Fruit fly (Drosophila melanogaster) whole organism, embryonic: Measurements from ENCODE around the gene CG1896.

Experiments
- Abd-B ChIP-seq: fragments of 200-800 bp; sonication (Bioruptor generic); optimal IDR thresholded peaks from 2 replicates; lab custom pipeline; 2018; ENCODE audit warnings: missing biosample characterization, mild to moderate bottlenecking, missing genetic modification characterization, moderate library complexity
- Atf-2 ChIP-seq: fragments of 200-800 bp; sonication (Bioruptor generic); optimal IDR thresholded peaks from 2 replicates; lab custom pipeline; 2016; ENCODE audit warnings: missing biosample characterization, missing genetic modification characterization
- BtbVII ChIP-seq: fragments of 200-800 bp; sonication (Bioruptor generic); optimal IDR thresholded peaks from 3 replicates; lab custom pipeline; 2017; ENCODE audit warnings: missing biosample characterization, mild to moderate bottlenecking, missing genetic modification characterization
- CG1024 ChIP-seq: fragments of 200-800 bp; sonication (Bioruptor generic); IDR thresholded peaks from 2 replicates; pipeline ENCODE4 v1.3.6; 2022; ENCODE audit warnings: missing biosample characterization, missing genetic modification characterization
- CG10274 ChIP-seq: fragments of 200-800 bp; sonication (Bioruptor generic); optimal IDR thresholded peaks from 3 replicates; lab custom pipeline; 2017; ENCODE audit warnings: missing biosample characterization, mild to moderate bottlenecking, missing genetic modification characterization
- CG12299 ChIP-seq: fragments of 200-800 bp; sonication (Bioruptor generic); optimal IDR thresholded peaks from 2 replicates; lab custom pipeline; 2018; ENCODE audit warnings: missing biosample characterization, mild to moderate bottlenecking, missing genetic modification characterization
- CG14667 ChIP-seq: fragments of 200-800 bp; sonication (Bioruptor generic); IDR thresholded peaks from 2 replicates; pipeline ENCODE4 v1.3.6; 2022; ENCODE audit warnings: missing biosample characterization, missing genetic modification characterization
- CG17186 ChIP-seq: fragments of 200-800 bp; sonication (Bioruptor generic); optimal IDR thresholded peaks from 3 replicates; lab custom pipeline; 2017; ENCODE audit warnings: missing biosample characterization, missing genetic modification reagents, missing genetic modification characterization
- CG2202 ChIP-seq: fragments of 200-800 bp; sonication (Bioruptor generic); optimal IDR thresholded peaks from 2 replicates; lab custom pipeline; 2018; ENCODE audit warnings: missing biosample characterization, mild to moderate bottlenecking, missing genetic modification characterization
- CG30020 ChIP-seq: fragments of 200-800 bp; optimal IDR thresholded peaks from 2 replicates; lab custom pipeline; 2019; ENCODE audit warnings: missing biosample characterization, mild to moderate bottlenecking, missing genetic modification characterization, moderate library complexity
- CG32767 ChIP-seq: fragments of 200-800 bp; sonication (Bioruptor generic); IDR thresholded peaks from 2 replicates; pipeline ENCODE4 v1.3.6; 2022; ENCODE audit warnings: missing biosample characterization, missing genetic modification characterization
- CG3726 ChIP-seq: fragments of 200-800 bp; sonication (Bioruptor generic); IDR thresholded peaks from 3 replicates; pipeline ENCODE4, ENCODE4 v1.3.6; 2022; ENCODE audit warnings: missing biosample characterization, missing genetic modification characterization
- CG6254 ChIP-seq: fragments of 200-800 bp; sonication (Bioruptor generic); optimal IDR thresholded peaks from 3 replicates; lab custom pipeline; 2017; ENCODE audit warnings: mild to moderate bottlenecking, missing biosample characterization, missing genetic modification reagents, missing genetic modification characterization
- CG7372 ChIP-seq: fragments of 200-800 bp; sonication (Bioruptor generic); IDR thresholded peaks from 2 replicates; pipeline ENCODE4 v1.3.6; 2022; ENCODE audit warnings: missing biosample characterization, missing genetic modification characterization
- CG8290 ChIP-seq, 3 experiments: fragments of 200-800 bp; sonication (Bioruptor generic); optimal IDR thresholded peaks; 2 replicates each; lab custom pipeline; 2016 to 2019; ENCODE audit warnings: missing biosample characterization in 3 of 3, missing genetic modification characterization in 3 of 3, mild to moderate bottlenecking in 2 of 3, moderate library complexity in 1 of 3
- CG9797 ChIP-seq: fragments of 200-800 bp; sonication (Bioruptor generic); optimal IDR thresholded peaks from 3 replicates; lab custom pipeline; 2018; ENCODE audit warnings: missing biosample characterization, mild to moderate bottlenecking, missing genetic modification characterization
- Dref ChIP-seq: fragments of 200-800 bp; sonication (Bioruptor generic); IDR thresholded peaks from 2 replicates; pipeline ENCODE4 v1.3.6; 2022; ENCODE audit warnings: missing biosample characterization, missing genetic modification characterization
- HHEX ChIP-seq: fragments of 200-800 bp; sonication (Bioruptor generic); optimal IDR thresholded peaks from 3 replicates; lab custom pipeline; 2017; ENCODE audit warnings: missing biosample characterization, mild to moderate bottlenecking, missing genetic modification characterization, missing genetic modification reagents
- HLH54F ChIP-seq: fragments of 200-800 bp; sonication (Bioruptor generic); optimal IDR thresholded peaks from 3 replicates; lab custom pipeline; 2016; ENCODE audit warnings: missing biosample characterization, missing genetic modification characterization
- Hr78 ChIP-seq, 2 experiments: fragments of 200-800 bp in 1 of 2; fragments of >200 bp in 1 of 2; sonication (Bioruptor generic) in 1 of 2; optimal IDR thresholded peaks; 2 replicates each; lab custom pipeline; 2017 to 2019; ENCODE audit warnings: missing biosample characterization in 2 of 2, missing genetic modification characterization in 2 of 2, mild to moderate bottlenecking in 1 of 2, moderate library complexity in 1 of 2
- Hsf ChIP-seq: fragments of 200-800 bp; sonication (Bioruptor generic); optimal IDR thresholded peaks from 3 replicates; lab custom pipeline; 2016; ENCODE audit warnings: missing biosample characterization, missing genetic modification characterization
- Max ChIP-seq: fragments of 200-800 bp; sonication (Bioruptor generic); optimal IDR thresholded peaks from 2 replicates; lab custom pipeline; 2016; ENCODE audit warnings: missing biosample characterization, mild to moderate bottlenecking, missing genetic modification characterization
- Opbp ChIP-seq: fragments of 200-800 bp; sonication (Bioruptor generic); IDR thresholded peaks from 3 replicates; pipeline ENCODE4 v1.3.6; 2022; ENCODE audit warnings: missing biosample characterization, missing genetic modification characterization; ENCODE audit not compliant: partially characterized antibody
- PHDP ChIP-seq: fragments of 200-800 bp; sonication (Bioruptor generic); optimal IDR thresholded peaks from 3 replicates; lab custom pipeline; 2018; ENCODE audit warnings: missing biosample characterization, mild to moderate bottlenecking, missing genetic modification characterization, moderate library complexity
- Side ChIP-seq: fragments of 200-800 bp; sonication (Bioruptor generic); optimal IDR thresholded peaks from 2 replicates; lab custom pipeline; 2016; ENCODE audit warnings: missing biosample characterization, missing genetic modification characterization
- Xbp1 ChIP-seq: fragments of 200-800 bp; sonication (Bioruptor generic); optimal IDR thresholded peaks from 3 replicates; lab custom pipeline; 2016; ENCODE audit warnings: missing biosample characterization, mild to moderate bottlenecking, missing genetic modification characterization
- br ChIP-seq: fragments of >200 bp; optimal IDR thresholded peaks from 2 replicates; lab custom pipeline; 2017
- crc ChIP-seq: fragments of 200-800 bp; sonication (Bioruptor generic); optimal IDR thresholded peaks from 2 replicates; lab custom pipeline; 2016; ENCODE audit warnings: missing biosample characterization, missing genetic modification characterization
- disco-r ChIP-seq: fragments of 200-800 bp; sonication (Bioruptor generic); optimal IDR thresholded peaks from 2 replicates; lab custom pipeline; 2016; ENCODE audit warnings: missing biosample characterization, missing genetic modification characterization
- ewg ChIP-seq: fragments of 200-800 bp; sonication (Bioruptor generic); optimal IDR thresholded peaks from 3 replicates; lab custom pipeline; 2017; ENCODE audit warnings: mild to moderate bottlenecking, missing biosample characterization, missing genetic modification reagents, missing genetic modification characterization
- eyg ChIP-seq: fragments of 200-800 bp; sonication (Bioruptor generic); optimal IDR thresholded peaks from 3 replicates; lab custom pipeline; 2016; ENCODE audit warnings: missing biosample characterization, missing genetic modification characterization
- gro ChIP-seq: fragments of 200-800 bp; sonication (Bioruptor generic); optimal IDR thresholded peaks from 2 replicates; lab custom pipeline; 2016; ENCODE audit warnings: missing biosample characterization, missing genetic modification characterization
- ken ChIP-seq: fragments of 200-800 bp; sonication (Bioruptor generic); IDR thresholded peaks from 3 replicates; pipeline ENCODE4 v1.3.6; 2022; ENCODE audit warnings: missing biosample characterization, missing genetic modification characterization
- klu ChIP-seq: fragments of 200-800 bp; sonication (Bioruptor generic); IDR thresholded peaks from 2 replicates; pipeline ENCODE4 v1.3.6; 2022; ENCODE audit warnings: missing biosample characterization, missing genetic modification characterization
- mam ChIP-seq: fragments of 200-800 bp; sonication (Bioruptor generic); optimal IDR thresholded peaks from 3 replicates; lab custom pipeline; 2016; ENCODE audit warnings: missing biosample characterization, missing genetic modification characterization
- mirr ChIP-seq: fragments of 200-800 bp; sonication (Bioruptor generic); optimal IDR thresholded peaks from 3 replicates; lab custom pipeline; 2018; ENCODE audit warnings: missing biosample characterization, mild to moderate bottlenecking, missing genetic modification characterization
- onecut ChIP-seq: fragments of 200-800 bp; sonication (Bioruptor generic); IDR thresholded peaks from 2 replicates; pipeline ENCODE4 v1.3.6; 2022; ENCODE audit warnings: missing biosample characterization, missing genetic modification characterization
- pan ChIP-seq, 4 experiments: fragments of >200 bp in 3 of 4; fragments of 200-800 bp in 1 of 4; sonication (Bioruptor generic) in 1 of 4; optimal IDR thresholded peaks in 3 of 4; IDR thresholded peaks in 1 of 4; 2 replicates each; pipeline versions ENCODE4 v1.3.6 to Lab custom; 2017 to 2022; ENCODE audit warnings: missing biosample characterization in 2 of 4, missing genetic modification characterization in 2 of 4, mixed read lengths in 1 of 4
- pfk ChIP-seq: fragments of 200-800 bp; sonication (Bioruptor generic); optimal IDR thresholded peaks from 2 replicates; lab custom pipeline; 2018; ENCODE audit warnings: missing biosample characterization, mild to moderate bottlenecking, missing genetic modification characterization, moderate library complexity
- pita ChIP-seq: fragments of 200-800 bp; sonication (Bioruptor generic); optimal IDR thresholded peaks from 2 replicates; lab custom pipeline; 2017; ENCODE audit warnings: missing biosample characterization, mild to moderate bottlenecking, missing genetic modification characterization
- ranshi ChIP-seq: fragments of 200-800 bp; sonication (Bioruptor generic); IDR thresholded peaks from 2 replicates; pipeline ENCODE4 v1.3.6; 2022; ENCODE audit warnings: missing biosample characterization, missing genetic modification characterization
- sc ChIP-seq, 3 experiments: fragments of >200 bp in 2 of 3; fragments of 200-800 bp in 1 of 3; sonication (Bioruptor generic) in 1 of 3; optimal IDR thresholded peaks; 2 replicates in 2 of 3; 3 replicates in 1 of 3; lab custom pipeline; 2017; ENCODE audit warnings: mild to moderate bottlenecking in 1 of 3, missing biosample characterization in 1 of 3, missing genetic modification characterization in 1 of 3, missing genetic modification reagents in 1 of 3
- schlank ChIP-seq: fragments of 200-800 bp; sonication (Bioruptor generic); optimal IDR thresholded peaks from 2 replicates; lab custom pipeline; 2018; ENCODE audit warnings: missing biosample characterization, mild to moderate bottlenecking, missing genetic modification characterization
- sim ChIP-seq: fragments of 200-800 bp; sonication (Bioruptor generic); IDR thresholded peaks from 2 replicates; pipeline ENCODE4 v1.3.6; 2022; ENCODE audit warnings: missing biosample characterization, missing genetic modification characterization
- slp2 ChIP-seq: fragments of 200-800 bp; sonication (Bioruptor generic); optimal IDR thresholded peaks from 2 replicates; lab custom pipeline; 2016; ENCODE audit warnings: missing biosample characterization, missing genetic modification characterization
- tap ChIP-seq: fragments of 200-800 bp; optimal IDR thresholded peaks from 3 replicates; lab custom pipeline; 2019; ENCODE audit warnings: missing biosample characterization, mild to moderate bottlenecking, missing genetic modification characterization, moderate library complexity
- toy ChIP-seq: fragments of 200-800 bp; sonication (Bioruptor generic); IDR thresholded peaks from 2 replicates; pipeline ENCODE4 v1.3.6; 2022; ENCODE audit warnings: missing biosample characterization, missing genetic modification characterization
- unc-4 ChIP-seq: fragments of 200-800 bp; sonication (Bioruptor generic); IDR thresholded peaks from 2 replicates; pipeline ENCODE4 v1.3.6; 2022; ENCODE audit warnings: missing biosample characterization, missing genetic modification characterization; ENCODE audit not compliant: partially characterized antibody

Gene CG1896

dm6 chr3R:31748093-31748996, 4.3 kb downstream of the CG1896 start (continued):
- TF ChIP-seq Hsf (GFP tag; lab: Kevin White, UChicago) (no peak), CG17186 (no peak), CG7372 (no peak), pfk (peak; percentile 42), Max (no peak), disco-r (no peak), slp2 (no peak), crc (GFP tag; lab: Kevin White, UChicago) (no peak), Side (GFP tag; lab: Kevin White, UChicago) (no peak), CG32767 (GFP tag; lab: Robert Waterston, UW) (no peak), onecut (GFP tag; lab: Robert Waterston, UW) (no peak), mam (GFP tag; lab: Kevin White, UChicago) (no peak), Atf-2 (GFP tag; lab: Kevin White, UChicago) (no peak), CG9797 (no peak), CG6254 (GFP tag; lab: Kevin White, UChicago) (no peak), sc (optimal IDR thresholded peaks at IDR 0.05; lab: Kevin White, UChicago) (no peak), sc (GFP tag; optimal IDR thresholded peaks at IDR 0.05; lab: Kevin White, UChicago) (no peak), Dref (GFP tag; lab: Robert Waterston, UW) (no peak), pan (optimal IDR thresholded peaks at IDR 0.05; lab: Kevin White, UChicago) (no peak), pan (GFP tag; optimal IDR thresholded peaks at IDR 0.05 in 1 of 2, IDR thresholded peaks at IDR 0.05 in 1 of 2) (no peak), BtbVII (GFP tag; lab: Kevin White, UChicago) (no peak), PHDP (no peak), toy (no peak), CG14667 (GFP tag; lab: Robert Waterston, UW) (no peak), CG2202 (tag; lab: Kevin White, UChicago) (no peak), HHEX (GFP tag; lab: Kevin White, UChicago) (no peak), ewg (GFP tag; lab: Kevin White, UChicago) (no peak), Abd-B (GFP tag; lab: Kevin White, UChicago) (no peak), HLH54F (GFP tag; lab: Kevin White, UChicago) (no peak), CG1024 (GFP tag; lab: Robert Waterston, UW) (no peak), ken (GFP tag; lab: Robert Waterston, UW) (no peak), unc-4 (GFP tag; lab: Robert Waterston, UW) (no peak), tap (tag; lab: Kevin White, UChicago) (no peak), sim (GFP tag; lab: Robert Waterston, UW) (no peak), Hr78 (GFP tag; optimal IDR thresholded peaks at IDR 0.05; lab: Kevin White, UChicago) (peak in 1 of 2 experiments; percentile 66), mirr (GFP tag; lab: Kevin White, UChicago) (peak; percentile 37), ranshi (GFP tag; lab: Robert Waterston, UW) (no peak), CG30020 (tag; lab: Kevin White, UChicago) (no peak), eyg (GFP tag; lab: Kevin White, UChicago) (no peak), CG8290 (GFP tag; optimal IDR thresholded peaks at IDR 0.05; lab: Kevin White, UChicago) (no peak), CG8290 (tag; optimal IDR thresholded peaks at IDR 0.05; lab: Kevin White, UChicago) (no peak), klu (no peak), Opbp (GFP tag; lab: Robert Waterston, UW) (no peak), Xbp1 (GFP tag; lab: Kevin White, UChicago) (no peak), br (lab: Kevin White, UChicago) (no peak), CG12299 (no peak), gro (GFP tag; lab: Kevin White, UChicago) (no peak), CG3726 (GFP tag; lab: Robert Waterston, UW) (no peak), pita (GFP tag; lab: Kevin White, UChicago) (no peak), schlank (tag; lab: Kevin White, UChicago) (no peak), CG10274 (no peak)
